Worm (Caenorhabditis elegans) whole organism, late embryonic: Measurements from ENCODE around the gene F35E8.10.

Experiments
- ama-1 ChIP-seq: fragments of 150-350 bp; optimal IDR thresholded peaks from 2 replicates; lab custom pipeline; 2014
- syd-9 ChIP-seq: sonication (generic microtip); optimal IDR thresholded peaks from 2 replicates; lab custom pipeline; 2016; ENCODE audit warnings: mild to moderate bottlenecking, missing genetic modification characterization, moderate library complexity, missing compliant biosample characterization
- tbx-2 ChIP-seq: sonication (generic microtip); optimal IDR thresholded peaks from 2 replicates; lab custom pipeline; 2016; ENCODE audit warnings: missing genetic modification characterization, missing compliant biosample characterization
- unc-55 ChIP-seq: sonication (generic microtip); optimal IDR thresholded peaks from 2 replicates; lab custom pipeline; 2017; ENCODE audit warnings: missing biosample characterization, missing genetic modification reagents, missing genetic modification characterization

ce11 chrV:15969653-15970052 is 49.5 kb upstream of the F35E8.10 start, which contains the start of gene F36G9.7:
- TF ChIP-seq unc-55 (GFP tag; lab: Kevin White, UChicago) (no peak), ama-1 (lab: Kevin White, UChicago) (no peak), tbx-2 (tag; lab: Kevin White, UChicago) (no peak), syd-9 (no peak)
